Fruit fly (Drosophila melanogaster) whole organism, embryonic: ENCODE measurements around the gene CG17190.

Source experiments
- Ada2b ChIP-seq: fragments of 200-800 bp; sonication (Bioruptor generic); IDR thresholded peaks from 2 replicates; pipeline ENCODE4 v1.3.6; 2022; ENCODE audit warnings: missing biosample characterization, missing genetic modification characterization
- B-H2 ChIP-seq: fragments of 200-800 bp; sonication (Bioruptor generic); optimal IDR thresholded peaks from 2 replicates; lab custom pipeline; 2018; ENCODE audit warnings: missing biosample characterization, mild to moderate bottlenecking, missing genetic modification characterization
- CG10267 ChIP-seq: fragments of 200-800 bp; sonication (Bioruptor generic); optimal IDR thresholded peaks from 2 replicates; lab custom pipeline; 2018; ENCODE audit warnings: missing biosample characterization, mild to moderate bottlenecking, missing genetic modification characterization, moderate library complexity
- CG12236 ChIP-seq: fragments of 200-800 bp; sonication (Bioruptor generic); optimal IDR thresholded peaks from 2 replicates; lab custom pipeline; 2016; ENCODE audit warnings: missing biosample characterization, missing genetic modification characterization
- CG13775 ChIP-seq: fragments of 200-800 bp; sonication (Bioruptor generic); optimal IDR thresholded peaks from 3 replicates; lab custom pipeline; 2017; ENCODE audit warnings: missing biosample characterization, mild to moderate bottlenecking, missing genetic modification characterization
- CG14710 ChIP-seq: fragments of 200-800 bp; sonication (Bioruptor generic); optimal IDR thresholded peaks from 3 replicates; lab custom pipeline; 2019; ENCODE audit warnings: missing biosample characterization, mild to moderate bottlenecking, missing genetic modification characterization, moderate library complexity
- CG1602 ChIP-seq: fragments of 200-800 bp; sonication (Bioruptor generic); optimal IDR thresholded peaks from 3 replicates; lab custom pipeline; 2016; ENCODE audit warnings: missing biosample characterization, missing genetic modification characterization
- CG1603 ChIP-seq: fragments of 200-800 bp; sonication (Bioruptor generic); optimal IDR thresholded peaks from 2 replicates; lab custom pipeline; 2019; ENCODE audit warnings: missing biosample characterization, mild to moderate bottlenecking, missing genetic modification characterization, moderate library complexity
- CG16813 ChIP-seq: fragments of 200-800 bp; sonication (Bioruptor generic); IDR thresholded peaks from 3 replicates; pipeline ENCODE4 v1.3.6; 2022; ENCODE audit warnings: missing biosample characterization, missing genetic modification characterization; ENCODE audit not compliant: partially characterized antibody
- CG18476 ChIP-seq: fragments of 200-800 bp; sonication (Bioruptor generic); optimal IDR thresholded peaks from 2 replicates; lab custom pipeline; 2016; ENCODE audit warnings: missing biosample characterization, mild to moderate bottlenecking, missing genetic modification characterization
- CG18619 ChIP-seq: fragments of 200-800 bp; sonication (Bioruptor generic); optimal IDR thresholded peaks from 3 replicates; lab custom pipeline; 2017; ENCODE audit warnings: missing biosample characterization, mild to moderate bottlenecking, missing genetic modification characterization
- CG30020 ChIP-seq: fragments of 200-800 bp; optimal IDR thresholded peaks from 2 replicates; lab custom pipeline; 2019; ENCODE audit warnings: missing biosample characterization, mild to moderate bottlenecking, missing genetic modification characterization, moderate library complexity
- CG32532 ChIP-seq: fragments of 200-800 bp; sonication (Bioruptor generic); IDR thresholded peaks from 2 replicates; pipeline ENCODE4 v1.3.6; 2022; ENCODE audit warnings: missing biosample characterization, missing genetic modification characterization
- CG32767 ChIP-seq: fragments of 200-800 bp; sonication (Bioruptor generic); IDR thresholded peaks from 2 replicates; pipeline ENCODE4 v1.3.6; 2022; ENCODE audit warnings: missing biosample characterization, missing genetic modification characterization
- CG33557 ChIP-seq: fragments of 200-800 bp; sonication (Bioruptor generic); optimal IDR thresholded peaks from 2 replicates; lab custom pipeline; 2019; ENCODE audit warnings: missing biosample characterization, mild to moderate bottlenecking, missing genetic modification characterization, moderate library complexity
- CG3407 ChIP-seq: fragments of 200-800 bp; sonication (Bioruptor generic); optimal IDR thresholded peaks from 2 replicates; lab custom pipeline; 2018; ENCODE audit warnings: missing biosample characterization, mild to moderate bottlenecking, missing genetic modification characterization
- CG34422 ChIP-seq: fragments of 200-800 bp; sonication (Bioruptor generic); IDR thresholded peaks from 3 replicates; pipeline ENCODE4 v1.3.6; 2022; ENCODE audit warnings: missing biosample characterization, missing genetic modification characterization
- CG42726 ChIP-seq: fragments of 200-800 bp; sonication (Bioruptor generic); IDR thresholded peaks from 2 replicates; pipeline ENCODE4 v1.3.6; 2022; ENCODE audit warnings: missing biosample characterization, missing genetic modification characterization; ENCODE audit not compliant: partially characterized antibody
- CG6175 ChIP-seq: fragments of 200-800 bp; sonication (Bioruptor generic); IDR thresholded peaks from 3 replicates; pipeline ENCODE4 v1.3.6; 2022; ENCODE audit warnings: missing biosample characterization, missing genetic modification characterization
- CG6254 ChIP-seq: fragments of 200-800 bp; sonication (Bioruptor generic); optimal IDR thresholded peaks from 3 replicates; lab custom pipeline; 2017; ENCODE audit warnings: mild to moderate bottlenecking, missing biosample characterization, missing genetic modification reagents, missing genetic modification characterization
- CG6654 ChIP-seq: fragments of 200-800 bp; sonication (Bioruptor generic); optimal IDR thresholded peaks from 2 replicates; lab custom pipeline; 2017; ENCODE audit warnings: missing biosample characterization, mild to moderate bottlenecking, missing genetic modification characterization
- CG9876 ChIP-seq: fragments of 200-800 bp; sonication (Bioruptor generic); optimal IDR thresholded peaks from 2 replicates; lab custom pipeline; 2016; ENCODE audit warnings: missing biosample characterization, missing genetic modification characterization
- Dbx ChIP-seq: fragments of 200-800 bp; sonication (Bioruptor generic); IDR thresholded peaks from 3 replicates; pipeline ENCODE4 v1.3.6; 2022; ENCODE audit warnings: missing biosample characterization, missing genetic modification characterization
- Dll ChIP-seq: fragments of 200-800 bp; sonication (Bioruptor generic); IDR thresholded peaks from 4 replicates; pipeline ENCODE4 v1.3.6; 2022; ENCODE audit warnings: missing biosample characterization, missing genetic modification characterization; ENCODE audit not compliant: partially characterized antibody
- H15 ChIP-seq: fragments of 200-800 bp; sonication (Bioruptor generic); IDR thresholded peaks from 3 replicates; pipeline ENCODE4 v1.3.6; 2022; ENCODE audit warnings: missing biosample characterization, missing genetic modification characterization
- HLH54F ChIP-seq: fragments of 200-800 bp; sonication (Bioruptor generic); optimal IDR thresholded peaks from 3 replicates; lab custom pipeline; 2016; ENCODE audit warnings: missing biosample characterization, missing genetic modification characterization
- Hr39 ChIP-seq: fragments of >200 bp; optimal IDR thresholded peaks from 2 replicates; lab custom pipeline; 2017
- Mrtf ChIP-seq: fragments of 200-800 bp; sonication (Bioruptor generic); IDR thresholded peaks from 3 replicates; pipeline ENCODE4 v1.3.6; 2022; ENCODE audit warnings: missing biosample characterization, missing genetic modification characterization
- Poxn ChIP-seq: fragments of 200-800 bp; sonication (Bioruptor generic); IDR thresholded peaks from 2 replicates; pipeline ENCODE4 v1.3.6; 2022; ENCODE audit warnings: missing biosample characterization, missing genetic modification characterization
- Sox102F ChIP-seq: fragments of 200-800 bp; sonication (Bioruptor generic); optimal IDR thresholded peaks from 2 replicates; lab custom pipeline; 2018; ENCODE audit warnings: missing biosample characterization, mild to moderate bottlenecking, missing genetic modification characterization, moderate library complexity
- Tbp ChIP-seq: fragments of >200 bp; optimal IDR thresholded peaks from 2 replicates; lab custom pipeline; 2018; ENCODE audit warnings: missing biosample characterization, missing genetic modification characterization
- Vsx1 ChIP-seq: fragments of 200-800 bp; sonication (Bioruptor generic); optimal IDR thresholded peaks from 2 replicates; lab custom pipeline; 2017; ENCODE audit warnings: missing biosample characterization, mild to moderate bottlenecking, missing genetic modification characterization, missing genetic modification reagents
- ap ChIP-seq: fragments of 200-800 bp; sonication (Bioruptor generic); IDR thresholded peaks from 2 replicates; pipeline ENCODE4 v1.3.6; 2022; ENCODE audit warnings: missing biosample characterization, missing genetic modification characterization
- chinmo ChIP-seq: fragments of 200-800 bp; sonication (Bioruptor generic); IDR thresholded peaks from 4 replicates; pipeline ENCODE4 v1.3.6; 2022; ENCODE audit warnings: missing biosample characterization, missing genetic modification characterization; ENCODE audit not compliant: partially characterized antibody
- danr ChIP-seq: fragments of 200-800 bp; sonication (Bioruptor generic); IDR thresholded peaks from 2 replicates; pipeline ENCODE4 v1.3.6; 2022; ENCODE audit warnings: missing biosample characterization, missing genetic modification characterization
- dimm ChIP-seq: fragments of 200-800 bp; sonication (Bioruptor generic); IDR thresholded peaks from 2 replicates; pipeline ENCODE4 v1.3.6; 2022; ENCODE audit warnings: missing biosample characterization, missing genetic modification characterization
- exex ChIP-seq: fragments of 200-800 bp; sonication (Bioruptor generic); optimal IDR thresholded peaks from 4 replicates; lab custom pipeline; 2018; ENCODE audit warnings: missing biosample characterization, mild to moderate bottlenecking, missing genetic modification characterization, moderate library complexity
- gem ChIP-seq: fragments of 200-800 bp; sonication (Bioruptor generic); optimal IDR thresholded peaks from 2 replicates; lab custom pipeline; 2019; ENCODE audit warnings: missing biosample characterization, mild to moderate bottlenecking, missing genetic modification characterization, moderate library complexity
- h ChIP-seq: fragments of >200 bp; optimal IDR thresholded peaks from 2 replicates; lab custom pipeline; 2017
- lmd ChIP-seq: fragments of 200-800 bp; sonication (Bioruptor generic); IDR thresholded peaks from 2 replicates; pipeline ENCODE4 v1.3.6; 2022; ENCODE audit warnings: missing biosample characterization, missing genetic modification characterization
- nerfin-2 ChIP-seq: fragments of 200-800 bp; sonication (Bioruptor generic); IDR thresholded peaks from 2 replicates; pipeline ENCODE4 v1.3.6; 2022; ENCODE audit warnings: missing biosample characterization, missing genetic modification characterization; ENCODE audit not compliant: partially characterized antibody
- nmo ChIP-seq: fragments of 200-800 bp; sonication (Bioruptor generic); optimal IDR thresholded peaks from 2 replicates; lab custom pipeline; 2018; ENCODE audit warnings: missing biosample characterization, mild to moderate bottlenecking, missing genetic modification characterization, moderate library complexity
- repo ChIP-seq: fragments of 200-800 bp; sonication (Bioruptor generic); optimal IDR thresholded peaks from 2 replicates; lab custom pipeline; 2016; ENCODE audit warnings: missing biosample characterization, missing genetic modification characterization
- scrt ChIP-seq: fragments of 200-800 bp; sonication (Bioruptor generic); optimal IDR thresholded peaks from 2 replicates; lab custom pipeline; 2018; ENCODE audit warnings: missing biosample characterization, mild to moderate bottlenecking, missing genetic modification characterization, moderate library complexity
- sim ChIP-seq: fragments of 200-800 bp; sonication (Bioruptor generic); IDR thresholded peaks from 2 replicates; pipeline ENCODE4 v1.3.6; 2022; ENCODE audit warnings: missing biosample characterization, missing genetic modification characterization
- stc ChIP-seq: fragments of 200-800 bp; sonication (Bioruptor generic); IDR thresholded peaks from 2 replicates; pipeline ENCODE4 v1.3.6; 2022; ENCODE audit warnings: missing biosample characterization, missing genetic modification characterization
- stwl ChIP-seq: fragments of 200-800 bp; sonication (Bioruptor generic); optimal IDR thresholded peaks from 3 replicates; lab custom pipeline; 2018; ENCODE audit warnings: missing biosample characterization, mild to moderate bottlenecking, missing genetic modification characterization, moderate library complexity
- trh ChIP-seq: fragments of 200-800 bp; sonication (Bioruptor generic); optimal IDR thresholded peaks from 2 replicates; lab custom pipeline; 2016; ENCODE audit warnings: missing biosample characterization, missing genetic modification characterization
- ttk ChIP-seq: fragments of 200-800 bp; sonication (Bioruptor generic); IDR thresholded peaks from 2 replicates; pipeline ENCODE4 v2.1.2; 2022; ENCODE audit warnings: missing biosample characterization, missing genetic modification characterization
- unc-4 ChIP-seq: fragments of 200-800 bp; sonication (Bioruptor generic); IDR thresholded peaks from 2 replicates; pipeline ENCODE4 v1.3.6; 2022; ENCODE audit warnings: missing biosample characterization, missing genetic modification characterization; ENCODE audit not compliant: partially characterized antibody
- vvl ChIP-seq: fragments of 200-800 bp; sonication (Bioruptor generic); IDR thresholded peaks from 2 replicates; pipeline ENCODE4 v1.3.6; 2022; ENCODE audit warnings: missing biosample characterization, missing genetic modification characterization
- zfh1 ChIP-seq: fragments of 200-800 bp; sonication (Bioruptor generic); IDR thresholded peaks from 3 replicates; pipeline ENCODE4 v1.3.6; 2022; ENCODE audit warnings: missing biosample characterization, missing genetic modification characterization

Gene CG17190

dm6 chr3R:20035887-20036286 lies 22.6 kb upstream of the CG17190 start, which contains the start of gene Regnase-1 (continued):
- TF ChIP-seq h (lab: Kevin White, UChicago) (no peak), chinmo (GFP tag; lab: Robert Waterston, UW) (peak; percentile 95), stc (peak; percentile 93), Hr39 (lab: Kevin White, UChicago) (no peak), HLH54F (GFP tag; lab: Kevin White, UChicago) (peak; percentile 79), Mrtf (peak; percentile 71; the same call in 2 of the 3 replicates), trh (GFP tag; lab: Kevin White, UChicago) (peak; percentile 93), nmo (GFP tag; lab: Kevin White, UChicago) (peak; percentile 87), Tbp (GFP tag; lab: Kevin White, UChicago) (no peak), Poxn (GFP tag; lab: Robert Waterston, UW) (no peak), CG3407 (GFP tag; lab: Kevin White, UChicago) (peak; percentile 88), CG14710 (tag; lab: Kevin White, UChicago) (peak; percentile 91), stwl (tag; lab: Kevin White, UChicago) (peak; percentile 99), B-H2 (GFP tag; lab: Kevin White, UChicago) (peak; percentile 96), Vsx1 (GFP tag; lab: Kevin White, UChicago) (peak; percentile 95), CG6175 (GFP tag; lab: Robert Waterston, UW) (peak; percentile 68; the same call in 2 of the 3 replicates), CG12236 (GFP tag; lab: Kevin White, UChicago) (peak; percentile 83), CG10267 (peak; percentile 91), CG32532 (GFP tag; lab: Robert Waterston, UW) (peak; percentile 93), CG42726 (GFP tag; lab: Robert Waterston, UW) (peak; percentile 94), lmd (peak; percentile 67), CG1602 (GFP tag; lab: Kevin White, UChicago) (peak; percentile 68), exex (tag; lab: Kevin White, UChicago) (peak; percentile 70), Sox102F (GFP tag; lab: Kevin White, UChicago) (peak; percentile 78), CG1603 (tag; lab: Kevin White, UChicago) (peak; percentile 96), H15 (GFP tag; lab: Robert Waterston, UW) (peak; percentile 88), danr (GFP tag; lab: Robert Waterston, UW) (peak; percentile 35; the same call in 1 of the 2 replicates), Dbx (peak; percentile 92), CG30020 (tag; lab: Kevin White, UChicago) (peak; percentile 63), CG6254 (peak; percentile 93), CG6654 (GFP tag; lab: Kevin White, UChicago) (peak; percentile 75), ttk (GFP tag; lab: Robert Waterston, UW) (peak; percentile 82), vvl (GFP tag; lab: Robert Waterston, UW) (peak; percentile 96), gem (tag; lab: Kevin White, UChicago) (peak; percentile 78), unc-4 (GFP tag; lab: Robert Waterston, UW) (peak; percentile 96), CG9876 (peak; percentile 89)

DNA sequence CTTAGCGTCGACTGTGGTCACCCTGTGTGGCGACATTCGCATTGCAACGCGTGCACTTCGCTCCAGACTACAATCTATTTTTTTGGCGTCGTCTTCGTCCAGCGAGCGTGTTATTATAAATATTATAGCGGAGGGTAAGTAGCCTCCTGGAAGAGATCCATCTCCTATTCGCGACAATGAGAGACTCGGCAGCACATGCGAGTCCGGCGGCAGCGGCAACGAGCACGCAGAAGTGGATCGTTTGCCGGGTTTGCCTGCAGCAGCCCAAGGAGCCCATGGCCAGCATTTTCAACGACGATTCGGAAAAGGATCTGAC lies 18.4 kb upstream of the CG17190 start, which contains the start of gene idc:
Gene idc (plus strand): TSS at position 60 of the 316 bp plus-strand sequence.
- TF ChIP-seq CG16813 (GFP tag; lab: Robert Waterston, UW) (no peak), ap (GFP tag; lab: Robert Waterston, UW) (no peak), sim (GFP tag; lab: Robert Waterston, UW) (no peak), CG13775 (GFP tag; lab: Kevin White, UChicago) (peak; percentile 69), CG34422 (no peak), CG18619 (GFP tag; lab: Kevin White, UChicago) (no peak), CG18476 (GFP tag; lab: Kevin White, UChicago) (no peak), CG33557 (GFP tag; lab: Kevin White, UChicago) (no peak), zfh1 (no peak), scrt (no peak), dimm (GFP tag; lab: Robert Waterston, UW) (no peak), vvl (GFP tag; lab: Robert Waterston, UW) (no peak; the same call in 1 of the 2 replicates), stc (no peak), Ada2b (GFP tag; lab: Robert Waterston, UW) (no peak), repo (GFP tag; lab: Kevin White, UChicago) (no peak), CG32767 (GFP tag; lab: Robert Waterston, UW) (no peak), Dll (0 out of 4 replicates have a peak, but pooled peaks have one; percentile 16), nerfin-2 (GFP tag; lab: Robert Waterston, UW) (no peak)
